Fruit fly (Drosophila melanogaster) S2 (cell line): ENCODE measurements around the gene sun.

Experiments
- CG8478 ChIP-seq: fragments of >200 bp; optimal IDR thresholded peaks from 2 replicates; lab custom pipeline; 2018
- CTCF ChIP-seq, 2 experiments: fragments of >200 bp; optimal IDR thresholded peaks; 2 replicates each; lab custom pipeline; 2018

dm6 chrX:15887247-15887616, 38.2 kb upstream of the sun start, which contains the start of gene tay:
- no peak for TF ChIP-seq CG8478 (lab: Kevin White, UChicago)
- peak in 1 of 2 experiments; percentile 33 for TF ChIP-seq CTCF (optimal IDR thresholded peaks at IDR 0.05; lab: Kevin White, UChicago)
